Fruit fly (Drosophila melanogaster): Measurements from ENCODE around the gene Uros1.

Gene Uros1

DNA sequence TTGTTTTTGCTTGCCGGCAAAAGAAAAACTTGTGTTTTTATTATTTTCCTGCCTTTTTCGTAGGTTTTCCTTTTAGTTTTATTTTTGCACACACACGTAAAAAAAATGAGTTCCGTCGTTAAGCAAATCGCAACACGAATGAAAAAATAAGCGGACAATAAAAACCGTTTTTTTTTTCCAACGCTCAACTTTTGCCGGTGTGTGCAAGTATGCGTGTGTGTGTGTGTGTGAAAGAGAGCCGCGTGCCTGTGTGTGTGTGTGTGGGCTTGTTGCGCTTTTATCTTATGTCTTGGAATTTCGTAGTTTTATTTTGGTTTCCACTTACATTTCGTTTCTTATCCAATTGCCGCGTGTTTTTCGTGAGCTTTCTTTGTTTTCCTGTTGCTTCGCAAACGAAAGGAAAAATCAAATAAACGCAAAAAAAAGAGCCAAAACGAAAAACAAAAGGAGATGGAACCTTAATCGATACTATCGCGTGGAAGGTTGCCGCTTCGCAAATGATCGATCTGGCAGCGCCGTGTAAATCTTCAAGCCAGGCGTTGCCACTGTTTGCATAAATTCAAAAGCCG is 2.1 kb downstream of the Uros1 start, which contains the start of gene Moe (continued):
- TF ChIP-seq CG14014 (GFP tag; IDR thresholded peaks at IDR 0.05) (0 out of 2 replicates have a peak, but pooled peaks have one; percentile 7), Dp (GFP tag; optimal IDR thresholded peaks at IDR 0.05) (peak; percentile 84), peb (GFP tag; IDR thresholded peaks at IDR 0.05) (no peak), CG12219 (GFP tag; optimal IDR thresholded peaks at IDR 0.05) (no peak), sisA (GFP tag; IDR thresholded peaks at IDR 0.05) (peak; percentile 62), CG11456 (GFP tag; IDR thresholded peaks at IDR 0.05) (peak; percentile 83), cad (GFP tag; optimal IDR thresholded peaks at IDR 0.05) (no peak), shn (GFP tag; optimal IDR thresholded peaks at IDR 0.05) (peak; percentile 48), CG8924 (tag; optimal IDR thresholded peaks at IDR 0.05) (peak; percentile 39), sr (GFP tag; IDR thresholded peaks at IDR 0.05) (no peak), Xbp1 (GFP tag; optimal IDR thresholded peaks at IDR 0.05) (peak; percentile 77), Doc2 (GFP tag; IDR thresholded peaks at IDR 0.05) (no peak), CG13424 (tag; optimal IDR thresholded peaks at IDR 0.05) (peak; percentile 39), p53 (GFP tag; optimal IDR thresholded peaks at IDR 0.05) (peak; percentile 25), B-H2 (GFP tag; optimal IDR thresholded peaks at IDR 0.05) (peak; percentile 42), Oaz (GFP tag; IDR thresholded peaks at IDR 0.05) (no peak), CG7786 (GFP tag; optimal IDR thresholded peaks at IDR 0.05) (peak; percentile 44), jigr1 (GFP tag; IDR thresholded peaks at IDR 0.05) (no peak), ind (GFP tag; optimal IDR thresholded peaks at IDR 0.05) (peak; percentile 63), yki (optimal IDR thresholded peaks at IDR 0.05) (no peak), CG16813 (GFP tag; IDR thresholded peaks at IDR 0.05; ENCODE audit: partially characterized antibody) (peak; percentile 83), MESR4 (GFP tag; optimal IDR thresholded peaks at IDR 0.05) (peak; percentile 35), HHEX (GFP tag; optimal IDR thresholded peaks at IDR 0.05) (no peak), trh (GFP tag; optimal IDR thresholded peaks at IDR 0.05) (peak; percentile 48), cato (GFP tag; optimal IDR thresholded peaks at IDR 0.05; ENCODE audit: borderline replicate concordance) (no peak), Ada2b (GFP tag; IDR thresholded peaks at IDR 0.05) (peak; percentile 36; the same call in 1 of the 2 replicates), Hr78 (GFP tag; optimal IDR thresholded peaks at IDR 0.05) (no peak), HLH54F (GFP tag; optimal IDR thresholded peaks at IDR 0.05) (peak; percentile 68), Fer2 (tag; optimal IDR thresholded peaks at IDR 0.05) (no peak), Gug (GFP tag; IDR thresholded peaks at IDR 0.05) (peak; percentile 87; the same call in 3 of the 4 replicates), ci (GFP tag; IDR thresholded peaks at IDR 0.05) (peak; percentile 52; the same call in 2 of the 3 replicates), CG11695 (GFP tag; IDR thresholded peaks at IDR 0.05) (no peak), fd64A (GFP tag; optimal IDR thresholded peaks at IDR 0.05) (no peak), sens (GFP tag) (peak; percentile 82), tll (GFP tag; optimal IDR thresholded peaks at IDR 0.05) (no peak), pb (GFP tag; optimal IDR thresholded peaks at IDR 0.05) (peak; percentile 7), CG6683 (GFP tag; optimal IDR thresholded peaks at IDR 0.05) (no peak), CG11723 (GFP tag; optimal IDR thresholded peaks at IDR 0.05) (no peak), Dbx (GFP tag; IDR thresholded peaks at IDR 0.05) (peak; percentile 70; the same call in 2 of the 3 replicates), CG10431 (GFP tag; optimal IDR thresholded peaks at IDR 0.05) (no peak), zf30C (GFP tag; optimal IDR thresholded peaks at IDR 0.05) (peak; percentile 10), dysf (GFP tag; IDR thresholded peaks at IDR 0.05) (peak; percentile 46; the same call in 2 of the 3 replicates), CG32767 (GFP tag; IDR thresholded peaks at IDR 0.05) (no peak), CG9932 (GFP tag; IDR thresholded peaks at IDR 0.05) (peak; percentile 83), dimm (GFP tag; IDR thresholded peaks at IDR 0.05) (no peak), Hand (GFP tag; optimal IDR thresholded peaks at IDR 0.05) (no peak), onecut (GFP tag; IDR thresholded peaks at IDR 0.05) (peak; percentile 34), NC2α (GFP tag; optimal IDR thresholded peaks at IDR 0.05) (no peak), Atf6 (GFP tag; IDR thresholded peaks at IDR 0.05) (peak; percentile 36; the same call in 1 of the 2 replicates), zen2 (GFP tag; IDR thresholded peaks at IDR 0.05; ENCODE audit: partially characterized antibody) (peak; percentile 51; the same call in 1 of the 3 replicates), Nf-YA (GFP tag; IDR thresholded peaks at IDR 0.05) (no peak)

Measured in whole organism, embryonic.